Worm (Caenorhabditis elegans): ENCODE data around the gene attf-3.

ce11 chrIII:42725-43124 is 43.5 kb downstream of the attf-3 start:
- TF ChIP-seq lsy-2 (tag; optimal IDR thresholded peaks at IDR 0.05) = no peak
- no peak for TF ChIP-seq lin-32 (GFP tag; optimal IDR thresholded peaks at IDR 0.05)
- TF ChIP-seq ceh-83 (GFP tag; optimal IDR thresholded peaks at IDR 0.05) = no peak
- no peak for TF ChIP-seq mab-5 (tag; optimal IDR thresholded peaks at IDR 0.05)
- no peak for TF ChIP-seq nhr-12 (tag; optimal IDR thresholded peaks at IDR 0.05)
- no peak for TF ChIP-seq lin-13 (tag; optimal IDR thresholded peaks at IDR 0.05)
- no peak for TF ChIP-seq unc-62 (GFP tag; optimal IDR thresholded peaks at IDR 0.05)
- no peak for TF ChIP-seq nhr-2 (tag; optimal IDR thresholded peaks at IDR 0.05)
- TF ChIP-seq snpc-4 (tag; optimal IDR thresholded peaks at IDR 0.05) = no peak
- no peak for TF ChIP-seq ceh-43 (GFP tag; optimal IDR thresholded peaks at IDR 0.05)
- TF ChIP-seq nhr-28 (tag; optimal IDR thresholded peaks at IDR 0.05) = no peak
- no peak for TF ChIP-seq nhr-76 (tag; optimal IDR thresholded peaks at IDR 0.05)
- TF ChIP-seq M03D4.4 (tag; optimal IDR thresholded peaks at IDR 0.05) = no peak
